Fruit fly (Drosophila melanogaster): ENCODE results near the gene Hip14.

DNA sequence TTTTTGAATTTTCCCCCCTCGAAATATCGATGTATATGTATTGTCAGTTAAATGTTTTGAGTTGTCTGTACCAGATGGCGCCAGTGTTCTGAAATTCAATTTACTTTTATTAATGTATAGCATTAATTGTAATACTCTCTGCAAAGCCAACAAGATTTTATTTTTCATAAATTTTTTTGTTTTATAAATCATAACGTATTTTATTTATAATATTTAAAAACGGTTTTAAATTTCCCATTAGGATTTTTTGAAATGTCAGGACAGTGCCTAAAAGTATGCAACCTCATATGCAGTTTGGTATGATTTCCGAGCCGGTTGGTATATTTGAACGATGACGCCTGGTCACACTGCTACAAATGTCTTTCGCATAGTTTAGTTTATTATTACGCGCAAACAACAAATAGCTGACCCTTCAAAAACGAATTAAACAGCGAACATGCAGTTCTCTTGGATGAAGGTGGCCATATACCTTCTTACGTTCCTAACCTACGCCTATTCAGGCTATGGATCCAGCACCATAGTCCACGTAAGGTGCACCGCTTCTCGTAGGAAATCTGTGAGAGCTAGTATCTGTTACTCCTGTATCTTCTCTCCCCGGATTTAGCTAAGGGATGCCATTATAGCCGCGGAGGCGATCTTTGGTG lies 33.1 kb upstream of the Hip14 start, which contains the start of the genes Pka-C3 and GXIVsPLA2:
- peak; percentile 18 to 82 for TF ChIP-seq CTCF (optimal IDR thresholded peaks at IDR 0.05)
- no peak for TF ChIP-seq CG8478 (optimal IDR thresholded peaks at IDR 0.05)

Data from S2 (cell line).